Worm (Caenorhabditis elegans): Measurements from ENCODE around the gene cdk-5.

cdk-5 gene

ce11 chrIII:13464493-13465362 lies 1.4 kb downstream of the cdk-5 start, which contains the start of gene kel-3:
kel-3 (plus strand) TSS chrIII:13464820.
- TF ChIP-seq pqm-1 (tag; optimal IDR thresholded peaks at IDR 0.05) (peak; percentile 8), ceh-18 (tag; optimal IDR thresholded peaks at IDR 0.05) (peak; percentile 34), C38D4.7 (GFP tag; optimal IDR thresholded peaks at IDR 0.05) (no peak), unc-55 (GFP tag; optimal IDR thresholded peaks at IDR 0.05) (peak; percentile 49), ceh-22 (tag; optimal IDR thresholded peaks at IDR 0.05) (no peak), tbx-2 (tag; optimal IDR thresholded peaks at IDR 0.05) (no peak), elt-2 (tag; optimal IDR thresholded peaks at IDR 0.05) (peak; percentile 63), nhr-11 (tag; optimal IDR thresholded peaks at IDR 0.05) (no peak), ama-1 (optimal IDR thresholded peaks at IDR 0.05) (peak; percentile 85)

ce11 chrIII:13462965-13463783 lies 3.0 kb downstream of the cdk-5 start, which contains the start of gene ant-1.1:
ant-1.1 (plus strand) TSS chrIII:13463163.
- TF ChIP-seq dve-1 (tag; optimal IDR thresholded peaks at IDR 0.05) (peak; percentile 45), ceh-6 (GFP tag; optimal IDR thresholded peaks at IDR 0.05) (no peak), eyg-1 (tag; optimal IDR thresholded peaks at IDR 0.05) (no peak), ahr-1 (tag; optimal IDR thresholded peaks at IDR 0.05) (no peak), ceh-14 (tag; optimal IDR thresholded peaks at IDR 0.05) (peak; percentile 56), unc-55 (GFP tag; optimal IDR thresholded peaks at IDR 0.05) (peak; percentile 65), gmeb-2 (tag; optimal IDR thresholded peaks at IDR 0.05) (peak; percentile 49), fax-1 (tag; optimal IDR thresholded peaks at IDR 0.05) (peak; percentile 12), Y22D7AL.16 (tag; optimal IDR thresholded peaks at IDR 0.05) (peak; percentile 40), ztf-16 (tag; optimal IDR thresholded peaks at IDR 0.05) (peak; percentile 31), pat-9 (tag; optimal IDR thresholded peaks at IDR 0.05) (no peak), ceh-18 (tag; optimal IDR thresholded peaks at IDR 0.05) (peak; percentile 82), K02D7.2 (tag; optimal IDR thresholded peaks at IDR 0.05) (peak; percentile 14), sox-2 (GFP tag; IDR thresholded peaks at IDR 0.05) (no peak), ceh-2 (tag; optimal IDR thresholded peaks at IDR 0.05) (peak; percentile 38), hlh-30 (tag; optimal IDR thresholded peaks at IDR 0.05; ENCODE audit: insufficient read depth) (peak; percentile 53), syd-9 (tag; optimal IDR thresholded peaks at IDR 0.05) (no peak), unc-3 (GFP tag; conservative IDR thresholded peaks at IDR 0.05) (0 out of 2 replicates have a peak, but pooled peaks have one; percentile 29), unc-3 (tag; optimal IDR thresholded peaks at IDR 0.05) (no peak), sox-4 (tag; optimal IDR thresholded peaks at IDR 0.05) (no peak), ceh-24 (tag; optimal IDR thresholded peaks at IDR 0.05) (peak; percentile 26), ama-1 (optimal IDR thresholded peaks at IDR 0.05) (no peak), pha-4 (tag; optimal IDR thresholded peaks at IDR 0.05) (no peak), T23F11.4 (GFP tag; optimal IDR thresholded peaks at IDR 0.05) (peak; percentile 14), rnt-1 (tag; optimal IDR thresholded peaks at IDR 0.05) (peak; percentile 59), hlh-6 (tag; optimal IDR thresholded peaks at IDR 0.05) (no peak), ceh-22 (tag; optimal IDR thresholded peaks at IDR 0.05) (no peak), ceh-19 (GFP tag; optimal IDR thresholded peaks at IDR 0.05) (peak; percentile 42), pha-2 (tag; optimal IDR thresholded peaks at IDR 0.05) (peak; percentile 18), pros-1 (tag; optimal IDR thresholded peaks at IDR 0.05) (peak; percentile 50), C38D4.7 (GFP tag; optimal IDR thresholded peaks at IDR 0.05) (peak; percentile 7), ets-4 (tag; optimal IDR thresholded peaks at IDR 0.05) (peak; percentile 50), tbx-2 (tag; optimal IDR thresholded peaks at IDR 0.05) (peak; percentile 75), unc-86 (tag; optimal IDR thresholded peaks at IDR 0.05) (peak; percentile 55), nfya-1 (tag; optimal IDR thresholded peaks at IDR 0.05) (peak; percentile 95), nhr-11 (tag; optimal IDR thresholded peaks at IDR 0.05) (no peak), madf-2 (tag; optimal IDR thresholded peaks at IDR 0.05) (no peak), K09A11.1 (tag; optimal IDR thresholded peaks at IDR 0.05; ENCODE audit: insufficient read depth) (no peak), elt-2 (tag; optimal IDR thresholded peaks at IDR 0.05) (peak; percentile 53), ceh-48 (tag; optimal IDR thresholded peaks at IDR 0.05) (peak; percentile 29), mec-3 (tag; optimal IDR thresholded peaks at IDR 0.05; ENCODE audit: borderline replicate concordance) (no peak), che-1 (tag; optimal IDR thresholded peaks at IDR 0.05) (peak; percentile 33), ceh-34 (tag; optimal IDR thresholded peaks at IDR 0.05) (peak; percentile 87), ceh-30 (tag; optimal IDR thresholded peaks at IDR 0.05) (no peak)

All from whole organism, late embryonic.